Worm (Caenorhabditis elegans): ENCODE measurements around the gene stdh-1.

Gene stdh-1

ce11 chrV:13954056-13954455 is 47.8 kb downstream of the stdh-1 start, which contains the start of gene swt-6:
TSS of gene swt-6 (plus strand) at chrV:13954356.
- TF ChIP-seq B0310.2 (tag; optimal IDR thresholded peaks at IDR 0.05), result no peak
- TF ChIP-seq flt-1 (GFP tag; IDR thresholded peaks at IDR 0.05), result no peak
- no peak for TF ChIP-seq tra-4 (tag; optimal IDR thresholded peaks at IDR 0.05)
- no peak for TF ChIP-seq hmg-4 (GFP tag; optimal IDR thresholded peaks at IDR 0.05)
- no peak for TF ChIP-seq tbx-37 (GFP tag; conservative IDR thresholded peaks at IDR 0.05)
- TF ChIP-seq scrt-1 (GFP tag; IDR thresholded peaks at IDR 0.05), result no peak
- no peak for TF ChIP-seq tbx-11 (GFP tag; IDR thresholded peaks at IDR 0.05)
- TF ChIP-seq F13C5.2 (tag; optimal IDR thresholded peaks at IDR 0.05), result no peak
- TF ChIP-seq ceh-13 (GFP tag; optimal IDR thresholded peaks at IDR 0.05), result no peak
- no peak for TF ChIP-seq sea-1 (GFP tag; conservative IDR thresholded peaks at IDR 0.05)
- no peak for TF ChIP-seq ceh-36 (tag; optimal IDR thresholded peaks at IDR 0.05)

- no peak for TF ChIP-seq hmbx-1 (tag; optimal IDR thresholded peaks at IDR 0.05)
- no peak for TF ChIP-seq B0310.2 (tag; optimal IDR thresholded peaks at IDR 0.05)
- no peak for TF ChIP-seq tbx-11 (GFP tag; IDR thresholded peaks at IDR 0.05)
- no peak for TF ChIP-seq ceh-36 (tag; optimal IDR thresholded peaks at IDR 0.05)
- no peak for TF ChIP-seq pes-1 (GFP tag; IDR thresholded peaks at IDR 0.05)
These were observed 49.2 kb downstream of the stdh-1 start for ce11 chrV:13955370-13956089.

All from whole organism, early embryonic.